Fruit fly (Drosophila melanogaster): ENCODE results near the gene CG5107.

Gene CG5107

dm6 chr3R:25493294-25494187 lies 11.4 kb upstream of the CG5107 start:
- TF ChIP-seq rn (GFP tag; IDR thresholded peaks at IDR 0.05) = no peak
- TF ChIP-seq EcR (GFP tag; optimal IDR thresholded peaks at IDR 0.05) = no peak
- TF ChIP-seq Pif1B (GFP tag; optimal IDR thresholded peaks at IDR 0.05) = peak; percentile 71
- peak; percentile 42 for TF ChIP-seq CG17806 (tag; optimal IDR thresholded peaks at IDR 0.05)
- peak; percentile 41 for TF ChIP-seq CG8159 (tag; optimal IDR thresholded peaks at IDR 0.05)
- no peak for TF ChIP-seq CG10348 (GFP tag; IDR thresholded peaks at IDR 0.05)
- TF ChIP-seq CG4496 (GFP tag; IDR thresholded peaks at IDR 0.05) = 0 out of 3 replicates have a peak, but pooled peaks have one; percentile 25
- no peak for TF ChIP-seq fd96Ca (GFP tag; IDR thresholded peaks at IDR 0.05)
- TF ChIP-seq CG34367 (tag; optimal IDR thresholded peaks at IDR 0.05) = peak; percentile 4
- TF ChIP-seq CG13204 (GFP tag; optimal IDR thresholded peaks at IDR 0.05) = peak; percentile 39
- TF ChIP-seq Ets98B (GFP tag; IDR thresholded peaks at IDR 0.05) = no peak
- TF ChIP-seq CG9948 (tag; optimal IDR thresholded peaks at IDR 0.05) = no peak
- no peak for TF ChIP-seq CG15710 (tag; optimal IDR thresholded peaks at IDR 0.05)
- TF ChIP-seq CG32121 (GFP tag; IDR thresholded peaks at IDR 0.05) = 0 out of 2 replicates have a peak, but pooled peaks have one; percentile 25
- peak; percentile 38; the same call in 1 of the 2 replicates for TF ChIP-seq CG12605 (GFP tag; IDR thresholded peaks at IDR 0.05)
- peak; percentile 65 for TF ChIP-seq CG14655 (GFP tag; optimal IDR thresholded peaks at IDR 0.05)
- peak; percentile 57 for TF ChIP-seq CG8301 (tag; optimal IDR thresholded peaks at IDR 0.05)
- TF ChIP-seq Pif1A (GFP tag; optimal IDR thresholded peaks at IDR 0.05) = peak; percentile 57
- TF ChIP-seq gl (tag; optimal IDR thresholded peaks at IDR 0.05) = peak; percentile 82
- peak; percentile 33 for TF ChIP-seq Snoo (tag; optimal IDR thresholded peaks at IDR 0.05)
- peak; percentile 66 for TF ChIP-seq D1 (tag; optimal IDR thresholded peaks at IDR 0.05)

DNA sequence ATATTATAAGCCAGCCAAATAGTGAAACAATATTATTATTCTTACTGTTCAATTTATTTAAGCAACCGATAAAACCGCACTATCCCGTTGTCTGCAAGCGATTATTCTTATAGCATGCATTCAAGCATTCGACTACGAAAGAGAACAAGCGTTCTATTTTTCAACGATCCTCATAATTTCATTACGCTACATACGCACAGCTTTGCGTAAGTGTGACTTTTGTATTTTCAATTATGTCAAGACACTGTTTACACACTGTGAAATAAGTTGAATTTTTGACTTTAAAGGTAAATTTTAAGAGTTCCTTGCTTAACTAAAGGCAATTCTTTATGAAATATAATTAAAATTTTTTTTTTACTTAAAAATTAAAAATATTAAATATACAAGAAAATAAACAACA lies 9.9 kb upstream of the CG5107 start, which contains the start of gene CG33494:
Gene CG33494, minus strand, starts transcription at position 90 of the 400 bp plus-strand sequence.
- TF ChIP-seq CG14655 (GFP tag; optimal IDR thresholded peaks at IDR 0.05) (no peak), EcR (GFP tag; optimal IDR thresholded peaks at IDR 0.05) (no peak), gl (tag; optimal IDR thresholded peaks at IDR 0.05) (no peak), CG32121 (GFP tag; IDR thresholded peaks at IDR 0.05) (no peak), Snoo (tag; optimal IDR thresholded peaks at IDR 0.05) (no peak), fd96Ca (GFP tag; IDR thresholded peaks at IDR 0.05) (no peak), Pif1A (GFP tag; optimal IDR thresholded peaks at IDR 0.05) (no peak), CG12605 (GFP tag; IDR thresholded peaks at IDR 0.05) (no peak), CG15710 (tag; optimal IDR thresholded peaks at IDR 0.05) (no peak), D1 (tag; optimal IDR thresholded peaks at IDR 0.05) (no peak), CG13204 (GFP tag; optimal IDR thresholded peaks at IDR 0.05) (no peak), CG10348 (GFP tag; IDR thresholded peaks at IDR 0.05) (no peak), Ets98B (GFP tag; IDR thresholded peaks at IDR 0.05) (no peak), CG4496 (GFP tag; IDR thresholded peaks at IDR 0.05) (no peak), CG17806 (tag; optimal IDR thresholded peaks at IDR 0.05) (no peak), CG8301 (tag; optimal IDR thresholded peaks at IDR 0.05) (no peak), CG8159 (tag; optimal IDR thresholded peaks at IDR 0.05) (no peak), CG34367 (tag; optimal IDR thresholded peaks at IDR 0.05) (no peak)

DNA sequence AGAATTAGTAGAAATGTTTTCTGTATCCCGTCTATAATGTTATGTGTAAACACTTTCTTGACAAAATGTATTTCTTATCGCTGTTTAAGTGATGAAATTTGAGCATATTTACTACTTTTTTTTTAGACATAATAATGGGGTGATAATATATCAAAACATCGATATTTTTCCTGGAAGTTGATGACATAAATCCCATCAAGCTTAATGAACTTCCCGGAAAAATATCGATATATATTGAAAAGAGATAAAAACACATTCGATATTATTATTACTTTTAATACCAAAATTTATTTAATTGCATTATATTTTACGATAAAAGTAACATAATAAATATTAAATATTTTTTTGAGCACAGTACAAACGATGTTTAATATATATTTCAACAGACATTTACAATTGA lies 9.2 kb upstream of the CG5107 start:
- TF ChIP-seq Snoo (tag; optimal IDR thresholded peaks at IDR 0.05) (no peak), CG12605 (GFP tag; IDR thresholded peaks at IDR 0.05) (no peak), Ets98B (GFP tag; IDR thresholded peaks at IDR 0.05) (no peak), Pif1A (GFP tag; optimal IDR thresholded peaks at IDR 0.05) (no peak), CG9948 (tag; optimal IDR thresholded peaks at IDR 0.05) (no peak), rn (GFP tag; IDR thresholded peaks at IDR 0.05) (no peak), CG34367 (tag; optimal IDR thresholded peaks at IDR 0.05) (no peak), CG8159 (tag; optimal IDR thresholded peaks at IDR 0.05) (no peak), CG15710 (tag; optimal IDR thresholded peaks at IDR 0.05) (no peak), Pif1B (GFP tag; optimal IDR thresholded peaks at IDR 0.05) (no peak), CG8301 (tag; optimal IDR thresholded peaks at IDR 0.05) (no peak), fd96Ca (GFP tag; IDR thresholded peaks at IDR 0.05) (no peak), D1 (tag; optimal IDR thresholded peaks at IDR 0.05) (no peak), CG10348 (GFP tag; IDR thresholded peaks at IDR 0.05) (no peak), CG17806 (tag; optimal IDR thresholded peaks at IDR 0.05) (no peak), CG14655 (GFP tag; optimal IDR thresholded peaks at IDR 0.05) (no peak), CG4496 (GFP tag; IDR thresholded peaks at IDR 0.05) (no peak), gl (tag; optimal IDR thresholded peaks at IDR 0.05) (no peak), CG13204 (GFP tag; optimal IDR thresholded peaks at IDR 0.05) (no peak), CG32121 (GFP tag; IDR thresholded peaks at IDR 0.05) (no peak)

DNA sequence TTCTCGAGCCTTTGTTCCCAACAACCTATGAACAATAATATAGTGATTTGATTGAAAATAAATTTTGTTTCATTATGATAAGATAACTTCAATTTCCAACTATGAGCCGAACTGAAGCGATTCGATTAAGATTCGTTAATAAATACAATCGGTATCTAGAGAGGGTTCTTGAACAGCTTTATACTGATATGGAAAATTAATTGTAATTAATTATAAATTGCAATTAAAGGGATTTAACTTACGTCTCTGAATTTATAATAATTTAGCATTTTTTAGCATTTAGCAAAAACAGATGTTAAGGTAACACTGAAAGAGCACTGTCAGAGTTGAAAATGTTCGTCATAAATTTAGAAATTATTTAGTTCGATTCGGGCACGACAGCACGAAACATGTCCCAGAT lies 984 bp downstream of the CG5107 start, which contains the start of gene CG5111:
Gene CG5111, plus strand, starts transcription at position 301 of the 400 bp plus-strand sequence.
- TF ChIP-seq CG17806 (tag; optimal IDR thresholded peaks at IDR 0.05) = no peak
- no peak for TF ChIP-seq CG14655 (GFP tag; optimal IDR thresholded peaks at IDR 0.05)
- TF ChIP-seq CG12605 (GFP tag; IDR thresholded peaks at IDR 0.05) = no peak
- TF ChIP-seq rn (GFP tag; IDR thresholded peaks at IDR 0.05) = no peak
- no peak for TF ChIP-seq CG13204 (GFP tag; optimal IDR thresholded peaks at IDR 0.05)
- TF ChIP-seq Ets98B (GFP tag; IDR thresholded peaks at IDR 0.05) = no peak

- no peak for TF ChIP-seq CG13204 (GFP tag; optimal IDR thresholded peaks at IDR 0.05)
- TF ChIP-seq D1 (tag; optimal IDR thresholded peaks at IDR 0.05) = peak; percentile 26
These were observed 7.8 kb downstream of the CG5107 start for dm6 chr3R:25512750-25513149.

Data from whole organism, pupa.